Worm (Caenorhabditis elegans) whole organism, young adult: Measurements from ENCODE around the gene dnj-13.

Source experiments
- B0035.1 ChIP-seq: sonication (generic microtip); optimal IDR thresholded peaks from 2 replicates; lab custom pipeline; 2016; ENCODE audit warnings: missing genetic modification characterization, mild to moderate bottlenecking, missing compliant biosample characterization, missing genotype, missing genetic modification reagents
- B0336.3 ChIP-seq: fragments of 200-800 bp; sonication (Bioruptor generic); IDR thresholded peaks from 2 replicates; pipeline ENCODE4 v1.3.6; 2022; ENCODE audit warnings: missing genetic modification characterization, missing compliant biosample characterization
- D2030.7 ChIP-seq: fragments of 200-800 bp; sonication (Bioruptor generic); IDR thresholded peaks from 2 replicates; pipeline ENCODE4 v1.3.6; 2022; ENCODE audit warnings: missing genetic modification reagents, missing genetic modification characterization, missing compliant biosample characterization
- F33H1.4 ChIP-seq: fragments of 200-800 bp; sonication (Bioruptor generic); IDR thresholded peaks from 2 replicates; pipeline ENCODE4 v1.3.6; 2022; ENCODE audit warnings: missing genetic modification reagents, missing genetic modification characterization, missing compliant biosample characterization
- F57A8.1 ChIP-seq: fragments of 200-800 bp; sonication (Bioruptor generic); optimal IDR thresholded peaks from 2 replicates; lab custom pipeline; 2018; ENCODE audit warnings: mild to moderate bottlenecking, missing genetic modification characterization, moderate library complexity, missing compliant biosample characterization
- T07F8.4 ChIP-seq: sonication (generic microtip); optimal IDR thresholded peaks from 2 replicates; lab custom pipeline; 2016; ENCODE audit warnings: mild to moderate bottlenecking, missing genetic modification characterization, moderate library complexity, missing compliant biosample characterization
- Y53F4B.3 ChIP-seq: fragments of 200-800 bp; sonication (Bioruptor generic); IDR thresholded peaks from 2 replicates; pipeline ENCODE4 v1.3.6; 2022; ENCODE audit warnings: missing genetic modification reagents, missing genetic modification characterization, missing compliant biosample characterization
- Y67H2A.10 ChIP-seq: fragments of 200-800 bp; sonication (Bioruptor generic); conservative IDR thresholded peaks from 2 replicates; pipeline ENCODE4 v1.3.6; 2022; ENCODE audit warnings: missing genetic modification reagents, missing genetic modification characterization, missing compliant biosample characterization
- ZK185.1 ChIP-seq: sonication (generic microtip); optimal IDR thresholded peaks from 2 replicates; lab custom pipeline; 2016; ENCODE audit warnings: mild to moderate bottlenecking, missing genetic modification characterization, missing compliant biosample characterization; ENCODE audit not compliant: poor library complexity, severe bottlenecking
- akir-1 ChIP-seq: fragments of 200-800 bp; sonication (Bioruptor generic); optimal IDR thresholded peaks from 2 replicates; lab custom pipeline; 2018; ENCODE audit warnings: mild to moderate bottlenecking, missing genetic modification characterization, moderate library complexity, missing compliant biosample characterization
- aptf-2 ChIP-seq: fragments of 200-800 bp; sonication (Bioruptor generic); conservative IDR thresholded peaks from 2 replicates; pipeline ENCODE4 v1.3.6; 2022; ENCODE audit warnings: missing genetic modification reagents, missing genetic modification characterization, missing compliant biosample characterization
- ceh-40 ChIP-seq: fragments of 200-800 bp; sonication (Bioruptor generic); IDR thresholded peaks from 2 replicates; pipeline ENCODE4 v1.3.6; 2022; ENCODE audit warnings: missing genetic modification characterization, missing compliant biosample characterization
- die-1 ChIP-seq: sonication (generic microtip); optimal IDR thresholded peaks from 2 replicates; lab custom pipeline; 2016; ENCODE audit warnings: missing genotype, mild to moderate bottlenecking, missing genetic modification characterization, missing compliant biosample characterization
- dox-1 ChIP-seq: fragments of 200-800 bp; sonication (Bioruptor generic); IDR thresholded peaks from 2 replicates; pipeline ENCODE4 v1.3.6; 2022; ENCODE audit warnings: missing genetic modification reagents, missing genetic modification characterization, missing compliant biosample characterization
- dpff-1 ChIP-seq: sonication (generic microtip); optimal IDR thresholded peaks from 2 replicates; lab custom pipeline; 2017; ENCODE audit warnings: mild to moderate bottlenecking, missing genetic modification characterization, missing compliant biosample characterization
- dpl-1 ChIP-seq: fragments of 150-350 bp; optimal IDR thresholded peaks from 2 replicates; lab custom pipeline; 2014; ENCODE audit warnings: missing biosample characterization, missing genetic modification reagents, missing genetic modification characterization
- ekl-4 ChIP-seq: fragments of 200-800 bp; sonication (Bioruptor generic); IDR thresholded peaks from 2 replicates; pipeline ENCODE4 v1.3.6; 2022; ENCODE audit warnings: missing genetic modification reagents, missing genetic modification characterization, missing compliant biosample characterization
- ets-4 ChIP-seq: fragments of 200-800 bp; sonication (Bioruptor generic); optimal IDR thresholded peaks from 2 replicates; lab custom pipeline; 2018; ENCODE audit warnings: mild to moderate bottlenecking, missing genetic modification characterization, missing compliant biosample characterization
- gei-17 ChIP-seq: fragments of 200-800 bp; sonication (Bioruptor generic); optimal IDR thresholded peaks from 2 replicates; lab custom pipeline; 2018; ENCODE audit warnings: mild to moderate bottlenecking, missing genetic modification characterization, missing compliant biosample characterization
- him-1 ChIP-seq: sonication (generic microtip); optimal IDR thresholded peaks from 2 replicates; lab custom pipeline; 2016; ENCODE audit warnings: missing genotype, missing genetic modification reagents, missing genetic modification characterization, missing compliant biosample characterization
- hmg-1.2 ChIP-seq: fragments of 200-800 bp; sonication (Bioruptor generic); IDR thresholded peaks from 2 replicates; pipeline ENCODE4 v1.3.6; 2022; ENCODE audit warnings: missing genetic modification reagents, missing genetic modification characterization, missing compliant biosample characterization
- hsf-1 ChIP-seq: fragments of 200-800 bp; sonication (Bioruptor generic); IDR thresholded peaks from 2 replicates; pipeline ENCODE4 v1.3.6; 2022; ENCODE audit warnings: missing genetic modification reagents, missing genetic modification characterization, missing compliant biosample characterization
- lag-1 ChIP-seq: fragments of 200-800 bp; sonication (Bioruptor generic); IDR thresholded peaks from 2 replicates; pipeline ENCODE4 v1.3.6; 2022; ENCODE audit warnings: missing genetic modification reagents, missing genetic modification characterization, missing compliant biosample characterization
- lin-35 ChIP-seq, 3 experiments: fragments of 150-350 bp in 2 of 3; sonication (generic microtip) in 1 of 3; optimal IDR thresholded peaks; 2 replicates each; lab custom pipeline; 2014 to 2018; ENCODE audit warnings: missing biosample characterization in 3 of 3, missing genetic modification characterization in 3 of 3, missing genetic modification reagents in 3 of 3
- lir-1 ChIP-seq: fragments of 200-800 bp; sonication (Bioruptor generic); conservative IDR thresholded peaks from 2 replicates; pipeline ENCODE4 v1.3.6; 2022; ENCODE audit warnings: missing genetic modification reagents, missing genetic modification characterization, missing compliant biosample characterization
- lsl-1 ChIP-seq: fragments of 200-800 bp; sonication (Bioruptor generic); optimal IDR thresholded peaks from 2 replicates; lab custom pipeline; 2018; ENCODE audit warnings: mild to moderate bottlenecking, missing genetic modification characterization, moderate library complexity, missing compliant biosample characterization
- madf-3 ChIP-seq: fragments of 200-800 bp; sonication (Bioruptor generic); IDR thresholded peaks from 2 replicates; pipeline ENCODE4 v1.3.6; 2022; ENCODE audit warnings: missing genetic modification reagents, missing genetic modification characterization, missing compliant biosample characterization
- madf-6 ChIP-seq: fragments of 200-800 bp; sonication (Bioruptor generic); IDR thresholded peaks from 2 replicates; pipeline ENCODE4 v1.3.6; 2022; ENCODE audit warnings: missing genetic modification reagents, missing genetic modification characterization, missing compliant biosample characterization
- mel-28 ChIP-seq: sonication (generic microtip); optimal IDR thresholded peaks from 2 replicates; lab custom pipeline; 2016; ENCODE audit warnings: borderline replicate concordance, mild to moderate bottlenecking, missing genetic modification characterization, missing compliant biosample characterization
- mes-4 ChIP-seq: sonication (generic microtip); optimal IDR thresholded peaks from 2 replicates; lab custom pipeline; 2016; ENCODE audit warnings: missing genotype, missing genetic modification characterization, missing compliant biosample characterization
- nfya-1 ChIP-seq: sonication (generic microtip); optimal IDR thresholded peaks from 2 replicates; lab custom pipeline; 2017; ENCODE audit warnings: antibody characterized with exemption, missing compliant biosample characterization, missing genetic modification characterization, borderline replicate concordance; ENCODE audit not compliant: insufficient read depth
- nfya-2 ChIP-seq: fragments of 200-800 bp; sonication (Bioruptor generic); IDR thresholded peaks from 2 replicates; pipeline ENCODE4 v1.3.6; 2022; ENCODE audit warnings: missing genetic modification reagents, missing genetic modification characterization, missing compliant biosample characterization
- nfyb-1 ChIP-seq: fragments of 200-800 bp; sonication (Bioruptor generic); IDR thresholded peaks from 2 replicates; pipeline ENCODE4 v1.3.6; 2022; ENCODE audit warnings: missing genetic modification reagents, missing genetic modification characterization, missing compliant biosample characterization
- nhr-27 ChIP-seq: fragments of 200-800 bp; sonication (Bioruptor generic); optimal IDR thresholded peaks from 2 replicates; lab custom pipeline; 2018; ENCODE audit warnings: mild to moderate bottlenecking, missing genetic modification characterization, moderate library complexity, missing compliant biosample characterization
- nhr-80 ChIP-seq: sonication (generic microtip); optimal IDR thresholded peaks from 2 replicates; lab custom pipeline; 2016; ENCODE audit warnings: missing genetic modification characterization, missing compliant biosample characterization
- repo-1 ChIP-seq: sonication (generic microtip); optimal IDR thresholded peaks from 2 replicates; lab custom pipeline; 2017; ENCODE audit warnings: mild to moderate bottlenecking, missing genetic modification characterization, missing compliant biosample characterization
- snpc-1.1 ChIP-seq: sonication (generic microtip); optimal IDR thresholded peaks from 2 replicates; lab custom pipeline; 2017; ENCODE audit warnings: missing genetic modification characterization, mild to moderate bottlenecking, missing compliant biosample characterization, antibody characterized with exemption, moderate library complexity, missing genotype, missing genetic modification reagents; ENCODE audit not compliant: insufficient read depth
- snpc-3.4 ChIP-seq: sonication (generic microtip); optimal IDR thresholded peaks from 2 replicates; lab custom pipeline; 2017; ENCODE audit warnings: missing genetic modification characterization, mild to moderate bottlenecking, missing compliant biosample characterization, antibody characterized with exemption, moderate library complexity, missing genotype, missing genetic modification reagents
- tbx-9 ChIP-seq: sonication (generic microtip); optimal IDR thresholded peaks from 2 replicates; lab custom pipeline; 2016; ENCODE audit warnings: borderline replicate concordance, missing genetic modification characterization, inconsistent platforms, missing compliant biosample characterization
- tlf-1 ChIP-seq: fragments of 200-800 bp; sonication (Bioruptor generic); optimal IDR thresholded peaks from 2 replicates; lab custom pipeline; 2018; ENCODE audit warnings: mild to moderate bottlenecking, missing genetic modification characterization, missing compliant biosample characterization
- unc-130 ChIP-seq: sonication (generic microtip); optimal IDR thresholded peaks from 2 replicates; lab custom pipeline; 2016; ENCODE audit warnings: missing genetic modification reagents, missing genetic modification characterization, missing compliant biosample characterization
- xnd-1 ChIP-seq: sonication (generic microtip); optimal IDR thresholded peaks from 2 replicates; lab custom pipeline; 2016; ENCODE audit warnings: missing genotype, missing genetic modification reagents, missing genetic modification characterization, missing compliant biosample characterization
- ztf-22 ChIP-seq: fragments of 200-800 bp; sonication (Bioruptor generic); optimal IDR thresholded peaks from 2 replicates; lab custom pipeline; 2018; ENCODE audit warnings: mild to moderate bottlenecking, missing genetic modification characterization, moderate library complexity, missing compliant biosample characterization
- ztf-3 ChIP-seq: fragments of 200-800 bp; sonication (Bioruptor generic); optimal IDR thresholded peaks from 2 replicates; lab custom pipeline; 2018; ENCODE audit warnings: mild to moderate bottlenecking, missing genetic modification characterization, missing compliant biosample characterization

Gene dnj-13

DNA sequence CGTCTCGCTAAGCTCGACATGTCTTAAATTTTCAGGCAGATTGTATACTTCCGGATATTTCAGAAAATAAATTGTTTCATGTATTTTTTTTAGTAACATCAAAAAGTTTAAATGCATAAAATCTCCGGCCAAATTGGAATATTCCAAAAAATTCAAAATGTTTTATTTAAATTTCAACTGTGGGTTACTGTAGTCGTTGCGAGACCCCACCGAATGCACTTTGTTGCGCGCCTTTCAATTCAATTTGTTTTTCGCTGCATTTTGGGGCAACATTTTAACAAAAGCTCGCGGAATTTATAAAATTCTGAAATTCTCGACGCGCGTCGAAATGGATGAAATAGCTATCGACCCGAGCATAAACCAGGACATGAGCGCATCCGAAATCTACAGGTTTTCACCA is 27.4 kb downstream of the dnj-13 start, which contains the start of gene F54D5.2 (continued):
- no peak for TF ChIP-seq tlf-1 (GFP tag; lab: Kevin White, UChicago)
- no peak for TF ChIP-seq dpff-1 (tag; lab: Kevin White, UChicago)
- TF ChIP-seq snpc-1.1 (tag; lab: Kevin White, UChicago) = no peak
- no peak for TF ChIP-seq B0336.3 (GFP tag; lab: Robert Waterston, UW)
- TF ChIP-seq akir-1 (GFP tag; lab: Kevin White, UChicago) = no peak
- peak; percentile 62 for TF ChIP-seq xnd-1 (tag; lab: Kevin White, UChicago)
- no peak for TF ChIP-seq ztf-22 (GFP tag; lab: Kevin White, UChicago)
- TF ChIP-seq ets-4 (GFP tag; lab: Kevin White, UChicago) = no peak
- TF ChIP-seq Y53F4B.3 (GFP tag; lab: Robert Waterston, UW) = no peak
- TF ChIP-seq ekl-4 (GFP tag; lab: Robert Waterston, UW) = no peak
- TF ChIP-seq nfyb-1 (GFP tag; lab: Robert Waterston, UW) = no peak
- TF ChIP-seq mes-4 (tag; lab: Kevin White, UChicago) = no peak
- no peak for TF ChIP-seq lir-1 (GFP tag; lab: Robert Waterston, UW)
- no peak for TF ChIP-seq T07F8.4 (tag; lab: Kevin White, UChicago)
- peak; percentile 84 for TF ChIP-seq F33H1.4
- peak; percentile 9 for TF ChIP-seq dpl-1
- no peak for TF ChIP-seq nfya-2 (GFP tag; lab: Robert Waterston, UW)
- no peak for TF ChIP-seq tbx-9 (tag; lab: Kevin White, UChicago)
- no peak for TF ChIP-seq aptf-2 (GFP tag; lab: Robert Waterston, UW)
- no peak for TF ChIP-seq lag-1
- no peak for TF ChIP-seq Y67H2A.10 (GFP tag; lab: Robert Waterston, UW)
- TF ChIP-seq B0035.1 (tag; lab: Kevin White, UChicago) = no peak
- no peak for TF ChIP-seq madf-3
- no peak for TF ChIP-seq mel-28 (tag; lab: Kevin White, UChicago)
- no peak for TF ChIP-seq lin-35 (GFP tag; optimal IDR thresholded peaks at IDR 0.05; lab: Kevin White, UChicago)
- no peak for TF ChIP-seq unc-130
- peak; percentile 89 for TF ChIP-seq lsl-1 (GFP tag; lab: Kevin White, UChicago)
- no peak for TF ChIP-seq die-1
- TF ChIP-seq him-1 = no peak
- no peak for TF ChIP-seq ZK185.1 (tag; lab: Kevin White, UChicago)
- 0 out of 2 replicates have a peak, but pooled peaks have one; percentile 12 for TF ChIP-seq D2030.7 (GFP tag; lab: Robert Waterston, UW)
- no peak for TF ChIP-seq gei-17
- TF ChIP-seq repo-1 (tag; lab: Kevin White, UChicago) = no peak
- no peak for TF ChIP-seq snpc-3.4 (tag; lab: Kevin White, UChicago)
- TF ChIP-seq nhr-80 (tag; lab: Kevin White, UChicago) = no peak
- TF ChIP-seq hmg-1.2 (GFP tag; lab: Robert Waterston, UW) = no peak
- TF ChIP-seq ztf-3 = no peak
- no peak for TF ChIP-seq hsf-1
- peak; percentile 79 for TF ChIP-seq madf-6
- TF ChIP-seq ceh-40 (GFP tag; lab: Robert Waterston, UW) = no peak
- no peak for TF ChIP-seq nhr-27 (tag; lab: Kevin White, UChicago)
- TF ChIP-seq F57A8.1 (GFP tag; lab: Kevin White, UChicago) = no peak
- no peak for TF ChIP-seq nfya-1
- no peak for TF ChIP-seq dox-1
